1 fruit fly cellular context compared by ENCODE assay signal in genomic region chr2L:13778648-13779047, dm6.
TF ChIP-seq lines count a peak whose summit lies in the region.

No protein-coding gene starts in this region.

TF ChIP-seq in whole organism, embryonic, 481 proteins besides CTCF, POLR2A, EP300 and RAD21 (continued from another document):
- TF ChIP-seq Fer2 (tag; optimal IDR thresholded peaks at IDR 0.05; lab: Kevin White, UChicago) (no peak), CG32767 (GFP tag; IDR thresholded peaks at IDR 0.05; lab: Robert Waterston, UW) (no peak)
